Worm (Caenorhabditis elegans): ENCODE data around the gene F36D3.4.
"Not testable (repeated sequence)": the region's sequence is repeated elsewhere in the genome, so short reads cannot be mapped to it uniquely, and the experiment has no call there.

The F36D3.4 gene

DNA sequence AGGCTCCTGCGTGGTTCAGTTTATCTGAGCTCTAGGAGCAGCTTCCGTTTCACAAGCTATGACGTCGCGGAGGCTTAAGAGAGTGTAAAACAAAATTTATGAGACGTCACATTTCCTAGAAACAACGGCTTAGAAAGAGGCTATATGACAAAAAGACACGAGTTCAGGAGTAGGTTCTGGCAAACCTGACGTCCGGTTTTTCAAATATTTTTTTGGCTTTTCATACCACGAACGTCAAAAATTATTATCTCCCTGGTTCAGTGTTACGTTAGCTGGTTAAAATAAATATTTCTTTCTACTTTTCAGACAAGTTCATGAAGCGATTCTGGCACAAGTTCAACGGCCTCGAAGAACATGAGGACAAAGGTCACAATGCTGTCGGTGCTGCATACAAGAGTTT is 10.3 kb upstream of the F36D3.4 start, which contains the start of gene F36D3.16:
F36D3.16 (plus strand) TSS at position 301 of the 400 bp plus-strand sequence.
- TF ChIP-seq egl-27 (tag; optimal IDR thresholded peaks at IDR 0.05) (no peak), nhr-11 (tag; optimal IDR thresholded peaks at IDR 0.05) (no peak), nhr-237 (tag; optimal IDR thresholded peaks at IDR 0.05) (no peak), zfp-2 (tag; optimal IDR thresholded peaks at IDR 0.05) (no peak), fkh-10 (GFP tag; optimal IDR thresholded peaks at IDR 0.05) (no peak), daf-19 (GFP tag; conservative IDR thresholded peaks at IDR 0.05) (no peak), dpl-1 (GFP tag; optimal IDR thresholded peaks at IDR 0.05) (no peak)

DNA sequence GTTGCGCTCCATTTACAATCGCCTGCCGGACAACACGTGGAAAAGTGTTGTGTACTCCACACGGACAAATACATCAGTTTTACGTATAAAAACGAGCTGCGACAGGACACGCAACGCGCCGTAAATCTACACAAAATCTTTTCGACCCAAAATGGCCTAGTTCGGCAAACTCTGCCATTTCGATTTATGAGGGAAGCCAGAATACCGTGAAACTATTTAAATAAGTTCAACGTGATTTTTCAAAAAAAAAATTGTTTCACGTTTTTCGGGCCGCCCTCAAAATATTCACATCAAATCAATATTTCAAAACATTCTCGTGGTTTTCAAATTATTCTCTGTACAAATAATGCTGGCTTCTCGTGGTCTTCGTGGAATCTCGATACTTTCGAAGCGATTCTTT is 9.3 kb upstream of the F36D3.4 start, which contains the start of gene F36D3.8:
F36D3.8 (plus strand) TSS at position 301 of the 400 bp plus-strand sequence.
- no peak for TF ChIP-seq madf-5 (GFP tag; IDR thresholded peaks at IDR 0.05)
- TF ChIP-seq ZK337.2 (GFP tag; IDR thresholded peaks at IDR 0.05), result 0 out of 2 replicates have a peak, but pooled peaks have one; percentile 8

DNA sequence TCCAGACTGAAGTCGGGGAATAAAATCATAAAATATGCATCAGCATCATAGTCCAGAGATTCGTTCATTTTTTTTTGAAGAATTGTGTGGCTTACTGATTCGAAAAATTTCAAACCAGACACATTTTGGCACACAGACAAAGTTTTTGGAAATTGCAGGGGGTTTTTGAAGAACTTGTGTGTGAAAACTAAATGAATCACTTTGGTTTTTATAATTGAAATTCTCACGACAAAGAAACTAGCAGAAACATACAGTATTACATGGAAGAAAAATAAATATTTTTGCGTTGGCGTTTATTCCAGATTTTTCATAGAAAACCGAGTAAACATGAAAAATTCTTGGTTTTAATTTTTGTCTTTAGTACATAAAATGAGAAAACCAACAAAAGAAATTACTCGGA is 4.7 kb upstream of the F36D3.4 start, which contains the start of gene srw-34:
srw-34 (minus strand) TSS at position 101 of the 400 bp plus-strand sequence.
- TF ChIP-seq F26F4.8 (GFP tag; conservative IDR thresholded peaks at IDR 0.05) (no peak), cey-2 (tag; optimal IDR thresholded peaks at IDR 0.05; ENCODE audit: borderline replicate concordance, insufficient read depth) (no peak)

DNA sequence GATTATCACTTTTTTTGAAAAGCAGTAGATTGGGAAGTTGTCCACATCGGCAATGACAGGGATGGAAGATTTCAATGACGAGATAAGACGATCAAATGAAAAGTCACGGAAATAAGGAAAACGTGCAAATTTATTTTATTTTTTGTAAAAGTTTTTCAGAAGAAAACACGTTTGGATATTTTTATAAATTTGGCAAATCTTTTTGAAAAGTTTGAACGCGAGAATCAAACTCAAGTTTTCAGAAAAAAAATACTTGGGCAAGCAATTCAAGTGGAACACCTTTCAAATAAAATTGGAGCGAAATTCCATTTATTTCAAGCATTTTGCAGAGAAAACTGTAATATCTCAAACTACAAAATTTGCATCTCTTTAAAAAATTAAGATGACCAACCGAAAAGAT is 2.4 kb downstream of the F36D3.4 start, which contains the start of gene F36D3.5:
F36D3.5 (minus strand) TSS at position 101 of the 400 bp plus-strand sequence.
- TF ChIP-seq daf-12 (tag; optimal IDR thresholded peaks at IDR 0.05); lin-29 (GFP tag; IDR thresholded peaks at IDR 0.05); set-16 (GFP tag; IDR thresholded peaks at IDR 0.05): not testable (repeated sequence)

DNA sequence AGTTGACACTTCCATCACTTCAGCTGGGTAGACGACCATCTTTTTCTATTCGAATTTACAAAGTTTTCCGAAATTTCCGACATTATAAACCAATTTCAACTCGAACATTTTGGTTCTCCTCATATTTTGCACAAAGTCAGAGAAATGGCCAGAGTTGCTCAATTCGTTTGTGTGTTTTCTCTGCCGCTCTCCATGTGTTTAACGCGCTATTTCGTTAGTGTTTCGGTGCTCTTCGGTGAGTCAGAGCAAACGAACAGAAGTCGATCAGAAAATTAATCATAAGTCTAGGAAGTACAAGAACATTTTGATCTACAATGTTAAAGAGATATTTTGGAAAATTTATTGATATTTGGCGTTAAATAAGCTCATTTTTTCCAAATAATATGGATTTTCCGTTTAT is 8.9 kb downstream of the F36D3.4 start, which contains the start of gene srr-3:
srr-3 (minus strand) TSS at position 101 of the 400 bp plus-strand sequence.
- TF ChIP-seq tra-1 (GFP tag; IDR thresholded peaks at IDR 0.05) (no peak), egl-27 (tag; optimal IDR thresholded peaks at IDR 0.05) (no peak), jun-1 (tag; optimal IDR thresholded peaks at IDR 0.05) (no peak), hif-1 (tag; optimal IDR thresholded peaks at IDR 0.05) (no peak), spr-3 (GFP tag; optimal IDR thresholded peaks at IDR 0.05) (no peak), daf-19 (GFP tag; conservative IDR thresholded peaks at IDR 0.05) (no peak), snpc-4 (tag; optimal IDR thresholded peaks at IDR 0.05) (no peak), snpc-1.2 (GFP tag; IDR thresholded peaks at IDR 0.05) (no peak), dmd-9 (GFP tag; IDR thresholded peaks at IDR 0.05) (no peak), lin-1 (GFP tag; IDR thresholded peaks at IDR 0.05) (no peak)

DNA sequence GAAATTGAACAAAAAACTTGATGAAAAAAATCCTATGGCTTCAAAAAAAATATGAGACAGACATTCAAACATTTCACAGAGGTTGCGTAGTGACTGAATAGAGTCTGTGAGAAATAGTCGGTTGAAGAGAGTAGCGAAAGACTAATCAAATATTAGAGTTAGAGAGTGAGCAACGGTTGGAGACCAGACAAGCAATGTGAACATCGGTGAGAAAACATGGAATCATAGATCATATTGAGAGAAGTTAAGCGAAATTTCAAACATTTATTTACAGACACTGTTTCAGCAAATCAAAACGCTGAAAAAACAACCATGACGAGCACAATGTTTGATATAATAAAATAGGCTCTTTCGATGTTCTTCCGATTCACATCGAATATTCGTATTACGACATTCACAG is 10.9 kb downstream of the F36D3.4 start:
- no peak for TF ChIP-seq ces-1 (GFP tag; optimal IDR thresholded peaks at IDR 0.05)
- peak in 1 of 2 experiments; percentile 94 for TF ChIP-seq unc-62 (GFP tag; optimal IDR thresholded peaks at IDR 0.05 in 1 of 2)
- TF ChIP-seq unc-62 (tag; optimal IDR thresholded peaks at IDR 0.05), result no peak

DNA sequence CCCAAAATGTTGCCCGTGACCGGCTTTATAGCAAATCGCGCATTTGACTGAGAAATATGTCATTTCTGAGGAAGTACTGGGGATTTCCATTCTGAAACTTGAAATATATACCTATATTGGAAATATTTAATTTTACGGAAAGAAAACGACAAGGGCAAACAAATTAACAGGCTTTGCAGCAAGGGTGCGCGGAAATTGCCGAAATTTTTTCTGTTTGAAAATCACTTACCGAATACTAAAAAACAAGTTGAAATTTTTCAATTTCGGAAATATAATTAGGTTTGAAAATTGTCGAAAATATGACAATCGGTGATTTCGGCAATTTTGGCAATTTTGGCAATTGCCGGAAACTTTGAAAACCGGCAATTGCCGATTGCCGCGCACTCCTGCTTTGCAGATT is 11.7 kb downstream of the F36D3.4 start, which contains the start of gene nhr-54:
nhr-54 (minus strand) TSS at position 101 of the 400 bp plus-strand sequence.
- TF ChIP-seq nhr-102 (tag; optimal IDR thresholded peaks at IDR 0.05) (no peak), saeg-2 (GFP tag; IDR thresholded peaks at IDR 0.05) (no peak), hlh-30 (tag; optimal IDR thresholded peaks at IDR 0.05; ENCODE audit: insufficient read depth) (no peak), nhr-76 (tag; optimal IDR thresholded peaks at IDR 0.05) (no peak), mdt-29 (GFP tag; IDR thresholded peaks at IDR 0.05) (no peak), zip-2 (tag; optimal IDR thresholded peaks at IDR 0.05) (no peak), nhr-11 (tag; optimal IDR thresholded peaks at IDR 0.05) (no peak), egl-43 (GFP tag; IDR thresholded peaks at IDR 0.05) (no peak), nhr-237 (tag; optimal IDR thresholded peaks at IDR 0.05) (no peak), nhr-10 (tag; optimal IDR thresholded peaks at IDR 0.05) (no peak), ceh-28 (tag; optimal IDR thresholded peaks at IDR 0.05) (no peak), fkh-10 (GFP tag; optimal IDR thresholded peaks at IDR 0.05) (no peak), F26F4.8 (GFP tag; conservative IDR thresholded peaks at IDR 0.05) (no peak), dmd-8 (GFP tag; IDR thresholded peaks at IDR 0.05) (no peak), ceh-44 (GFP tag; IDR thresholded peaks at IDR 0.05) (no peak), spr-3 (GFP tag; optimal IDR thresholded peaks at IDR 0.05) (no peak), T26A8.4 (GFP tag; IDR thresholded peaks at IDR 0.05) (no peak), lin-15B (tag; optimal IDR thresholded peaks at IDR 0.05) (no peak)
